Fruit fly (Drosophila melanogaster) whole organism, embryonic: Measurements from ENCODE around the gene CG33269.

Experiments
- BEAF-32 ChIP-seq: fragments of 200-800 bp; sonication (Bioruptor generic); optimal IDR thresholded peaks from 3 replicates; lab custom pipeline; 2017; ENCODE audit warnings: missing biosample characterization, missing genetic modification characterization, mild to moderate bottlenecking, moderate library complexity, missing genetic modification reagents
- Blimp-1 ChIP-seq: fragments of 200-800 bp; sonication (Bioruptor generic); optimal IDR thresholded peaks from 3 replicates; lab custom pipeline; 2018; ENCODE audit warnings: missing biosample characterization, missing genetic modification characterization, mild to moderate bottlenecking, moderate library complexity, missing genetic modification reagents
- CG11247 ChIP-seq: fragments of 200-800 bp; sonication (Bioruptor generic); IDR thresholded peaks from 2 replicates; pipeline ENCODE4 v1.3.6; 2022; ENCODE audit warnings: missing biosample characterization, missing genetic modification characterization
- CG12391 ChIP-seq: fragments of 200-800 bp; sonication (Bioruptor generic); optimal IDR thresholded peaks from 3 replicates; lab custom pipeline; 2018; ENCODE audit warnings: missing biosample characterization, mild to moderate bottlenecking, missing genetic modification characterization, moderate library complexity
- CG13296 ChIP-seq: fragments of 200-800 bp; sonication (Bioruptor generic); optimal IDR thresholded peaks from 3 replicates; lab custom pipeline; 2018; ENCODE audit warnings: missing biosample characterization, mild to moderate bottlenecking, missing genetic modification characterization
- CG14667 ChIP-seq: fragments of 200-800 bp; sonication (Bioruptor generic); IDR thresholded peaks from 2 replicates; pipeline ENCODE4 v1.3.6; 2022; ENCODE audit warnings: missing biosample characterization, missing genetic modification characterization
- CG14710 ChIP-seq: fragments of 200-800 bp; sonication (Bioruptor generic); optimal IDR thresholded peaks from 3 replicates; lab custom pipeline; 2019; ENCODE audit warnings: missing biosample characterization, mild to moderate bottlenecking, missing genetic modification characterization, moderate library complexity
- CG1647 ChIP-seq: fragments of 200-800 bp; sonication (Bioruptor generic); optimal IDR thresholded peaks from 3 replicates; lab custom pipeline; 2016; ENCODE audit warnings: missing biosample characterization, missing genetic modification characterization
- CG17186 ChIP-seq: fragments of 200-800 bp; sonication (Bioruptor generic); optimal IDR thresholded peaks from 3 replicates; lab custom pipeline; 2017; ENCODE audit warnings: missing biosample characterization, missing genetic modification reagents, missing genetic modification characterization
- CG17361 ChIP-seq: fragments of 200-800 bp; sonication (Bioruptor generic); IDR thresholded peaks from 3 replicates; pipeline ENCODE4 v1.3.6; 2022; ENCODE audit warnings: missing biosample characterization, missing genetic modification characterization
- CG17829 ChIP-seq: fragments of 200-800 bp; optimal IDR thresholded peaks from 2 replicates; lab custom pipeline; 2019; ENCODE audit warnings: missing biosample characterization, mild to moderate bottlenecking, missing genetic modification characterization, moderate library complexity
- CG2875 ChIP-seq: fragments of 200-800 bp; sonication (Bioruptor generic); optimal IDR thresholded peaks from 2 replicates; lab custom pipeline; 2017; ENCODE audit warnings: missing biosample characterization, mild to moderate bottlenecking, missing genetic modification characterization, missing genetic modification reagents
- CG3065 ChIP-seq: fragments of 200-800 bp; sonication (Bioruptor generic); optimal IDR thresholded peaks from 2 replicates; lab custom pipeline; 2016; ENCODE audit warnings: missing biosample characterization, missing genetic modification characterization
- CG3281 ChIP-seq: fragments of 200-800 bp; sonication (Bioruptor generic); optimal IDR thresholded peaks from 3 replicates; lab custom pipeline; 2017; ENCODE audit warnings: missing biosample characterization, mild to moderate bottlenecking, missing genetic modification characterization
- CG3847 ChIP-seq: fragments of 200-800 bp; sonication (Bioruptor generic); IDR thresholded peaks from 2 replicates; pipeline ENCODE4 v1.3.6; 2022; ENCODE audit warnings: missing biosample characterization, missing genetic modification characterization
- CG4707 ChIP-seq: fragments of 200-800 bp; sonication (Bioruptor generic); optimal IDR thresholded peaks from 2 replicates; lab custom pipeline; 2018; ENCODE audit warnings: missing biosample characterization, mild to moderate bottlenecking, missing genetic modification characterization, moderate library complexity
- CG6689 ChIP-seq: fragments of 200-800 bp; sonication (Bioruptor generic); IDR thresholded peaks from 2 replicates; pipeline ENCODE4 v1.3.6; 2022; ENCODE audit warnings: missing biosample characterization, missing genetic modification characterization
- CG8089 ChIP-seq: fragments of 200-800 bp; sonication (Bioruptor generic); optimal IDR thresholded peaks from 3 replicates; lab custom pipeline; 2016; ENCODE audit warnings: missing biosample characterization, missing genetic modification characterization
- CG9932 ChIP-seq: fragments of 200-800 bp; sonication (Bioruptor generic); IDR thresholded peaks from 2 replicates; pipeline ENCODE4 v1.3.6; 2022; ENCODE audit warnings: missing biosample characterization, missing genetic modification characterization
- Camta ChIP-seq: fragments of 200-800 bp; sonication (Bioruptor generic); optimal IDR thresholded peaks from 2 replicates; lab custom pipeline; 2016; ENCODE audit warnings: missing biosample characterization, missing genetic modification characterization
- CoRest ChIP-seq: fragments of 200-800 bp; sonication (Bioruptor generic); optimal IDR thresholded peaks from 3 replicates; lab custom pipeline; 2018; ENCODE audit warnings: missing biosample characterization, mild to moderate bottlenecking, missing genetic modification characterization, moderate library complexity
- D19A ChIP-seq: fragments of 200-800 bp; optimal IDR thresholded peaks from 3 replicates; lab custom pipeline; 2019; ENCODE audit warnings: missing biosample characterization, mild to moderate bottlenecking, missing genetic modification characterization, moderate library complexity
- Hsf ChIP-seq: fragments of 200-800 bp; sonication (Bioruptor generic); optimal IDR thresholded peaks from 3 replicates; lab custom pipeline; 2016; ENCODE audit warnings: missing biosample characterization, missing genetic modification characterization
- Kr ChIP-seq: fragments of 200-800 bp; sonication (Bioruptor generic); optimal IDR thresholded peaks from 2 replicates; lab custom pipeline; 2017; ENCODE audit warnings: missing biosample characterization, mild to moderate bottlenecking, missing genetic modification characterization
- Max ChIP-seq: fragments of 200-800 bp; sonication (Bioruptor generic); optimal IDR thresholded peaks from 2 replicates; lab custom pipeline; 2016; ENCODE audit warnings: missing biosample characterization, mild to moderate bottlenecking, missing genetic modification characterization
- Mes4 ChIP-seq: fragments of 200-800 bp; sonication (Bioruptor generic); optimal IDR thresholded peaks from 2 replicates; lab custom pipeline; 2016; ENCODE audit warnings: missing biosample characterization, missing genetic modification characterization
- NfI ChIP-seq: fragments of 200-800 bp; sonication (Bioruptor generic); optimal IDR thresholded peaks from 3 replicates; lab custom pipeline; 2018; ENCODE audit warnings: missing biosample characterization, mild to moderate bottlenecking, missing genetic modification characterization, moderate library complexity
- Pdp1 ChIP-seq, 2 experiments: fragments of 200-800 bp; sonication (Bioruptor generic); optimal IDR thresholded peaks; 3 replicates each; lab custom pipeline; 2016; ENCODE audit warnings: missing biosample characterization in 2 of 2, missing genetic modification characterization in 2 of 2, mild to moderate bottlenecking in 1 of 2, moderate library complexity in 1 of 2
- Scr ChIP-seq: fragments of 200-800 bp; sonication (Bioruptor generic); IDR thresholded peaks from 2 replicates; pipeline ENCODE4 v1.3.6; 2022; ENCODE audit warnings: missing biosample characterization, missing genetic modification characterization; ENCODE audit not compliant: partially characterized antibody
- Usf ChIP-seq: fragments of 200-800 bp; sonication (Bioruptor generic); optimal IDR thresholded peaks from 2 replicates; lab custom pipeline; 2017; ENCODE audit warnings: missing genotype, missing biosample characterization, missing genetic modification characterization
- Xrp1 ChIP-seq: fragments of 200-800 bp; sonication (Bioruptor generic); IDR thresholded peaks from 2 replicates; pipeline ENCODE4 v1.3.6; 2022; ENCODE audit warnings: missing biosample characterization, missing genetic modification characterization
- ase ChIP-seq: fragments of 200-800 bp; sonication (Bioruptor generic); IDR thresholded peaks from 3 replicates; pipeline ENCODE4 v1.3.6; 2022; ENCODE audit warnings: missing biosample characterization, missing genetic modification characterization
- bcd ChIP-seq: fragments of 200-800 bp; sonication (Bioruptor generic); optimal IDR thresholded peaks from 2 replicates; lab custom pipeline; 2017; ENCODE audit warnings: missing biosample characterization, mild to moderate bottlenecking, missing genetic modification characterization
- cato ChIP-seq: fragments of 200-800 bp; sonication (Bioruptor generic); optimal IDR thresholded peaks from 2 replicates; lab custom pipeline; 2016; ENCODE audit warnings: missing biosample characterization, missing genetic modification characterization, borderline replicate concordance
- crol ChIP-seq: fragments of 200-800 bp; sonication (Bioruptor generic); IDR thresholded peaks from 2 replicates; pipeline ENCODE4 v1.3.6; 2022; ENCODE audit warnings: missing biosample characterization, missing genetic modification characterization
- fd3F ChIP-seq: fragments of 200-800 bp; sonication (Bioruptor generic); optimal IDR thresholded peaks from 2 replicates; lab custom pipeline; 2018; ENCODE audit warnings: missing biosample characterization, mild to moderate bottlenecking, missing genetic modification characterization, moderate library complexity
- fd96Cb ChIP-seq: fragments of 200-800 bp; sonication (Bioruptor generic); optimal IDR thresholded peaks from 2 replicates; lab custom pipeline; 2018; ENCODE audit warnings: missing biosample characterization, mild to moderate bottlenecking, missing genetic modification characterization, moderate library complexity
- phol ChIP-seq: fragments of 200-800 bp; sonication (Bioruptor generic); optimal IDR thresholded peaks from 3 replicates; lab custom pipeline; 2018; ENCODE audit warnings: missing biosample characterization, mild to moderate bottlenecking, missing genetic modification characterization, moderate library complexity
- pnt ChIP-seq: fragments of 200-800 bp; sonication (Bioruptor generic); optimal IDR thresholded peaks from 3 replicates; lab custom pipeline; 2016; ENCODE audit warnings: missing biosample characterization, missing genetic modification characterization
- psq ChIP-seq: fragments of 200-800 bp; sonication (Bioruptor generic); optimal IDR thresholded peaks from 2 replicates; lab custom pipeline; 2017; ENCODE audit warnings: missing biosample characterization, missing genetic modification characterization
- run ChIP-seq: fragments of 200-800 bp; sonication (Bioruptor generic); optimal IDR thresholded peaks from 3 replicates; lab custom pipeline; 2018; ENCODE audit warnings: missing biosample characterization, mild to moderate bottlenecking, missing genetic modification characterization
- sim ChIP-seq: fragments of 200-800 bp; sonication (Bioruptor generic); IDR thresholded peaks from 2 replicates; pipeline ENCODE4 v1.3.6; 2022; ENCODE audit warnings: missing biosample characterization, missing genetic modification characterization
- slbo ChIP-seq: fragments of 200-800 bp; sonication (Bioruptor generic); IDR thresholded peaks from 2 replicates; pipeline ENCODE4 v1.3.6; 2022; ENCODE audit warnings: missing biosample characterization, missing genetic modification characterization
- ssp ChIP-seq: fragments of 200-800 bp; sonication (Bioruptor generic); IDR thresholded peaks from 2 replicates; pipeline ENCODE4 v1.3.6; 2022; ENCODE audit warnings: missing biosample characterization, missing genetic modification characterization
- twi ChIP-seq: fragments of 200-800 bp; optimal IDR thresholded peaks from 2 replicates; lab custom pipeline; 2019; ENCODE audit warnings: missing biosample characterization, mild to moderate bottlenecking, missing genetic modification characterization, moderate library complexity
- unpg ChIP-seq: fragments of 200-800 bp; sonication (Bioruptor generic); optimal IDR thresholded peaks from 3 replicates; lab custom pipeline; 2018; ENCODE audit warnings: missing biosample characterization, mild to moderate bottlenecking, missing genetic modification characterization, moderate library complexity
- wdn ChIP-seq: fragments of 200-800 bp; sonication (Bioruptor generic); IDR thresholded peaks from 2 replicates; pipeline ENCODE4 v1.3.6; 2022; ENCODE audit warnings: missing biosample characterization, missing genetic modification characterization
- zen2 ChIP-seq: fragments of 200-800 bp; sonication (Bioruptor generic); IDR thresholded peaks from 3 replicates; pipeline ENCODE4 v1.3.6; 2022; ENCODE audit warnings: missing biosample characterization, missing genetic modification characterization; ENCODE audit not compliant: partially characterized antibody

CG33269 gene

dm6 chr3L:11555662-11556460, 26.1 kb downstream of the CG33269 start (continued):
- TF ChIP-seq NfI (peak; percentile 39), CoRest (tag; lab: Kevin White, UChicago) (peak; percentile 87), D19A (tag; lab: Kevin White, UChicago) (peak; percentile 78), CG6689 (peak; percentile 46; the same call in 1 of the 2 replicates), run (tag; lab: Kevin White, UChicago) (peak; percentile 46), Pdp1 (GFP tag; optimal IDR thresholded peaks at IDR 0.05; lab: Kevin White, UChicago) (peak in 1 of 2 experiments; percentile 59), Kr (no peak), BEAF-32 (GFP tag; lab: Kevin White, UChicago) (no peak), CG3281 (peak; percentile 69), CG17186 (GFP tag; lab: Kevin White, UChicago) (peak; percentile 19), bcd (peak; percentile 58), CG12391 (peak; percentile 87), wdn (GFP tag; lab: Robert Waterston, UW) (peak; percentile 46; the same call in 1 of the 2 replicates), Mes4 (GFP tag; lab: Kevin White, UChicago) (peak; percentile 36), sim (GFP tag; lab: Robert Waterston, UW) (no peak), CG4707 (GFP tag; lab: Kevin White, UChicago) (peak; percentile 30), slbo (GFP tag; lab: Robert Waterston, UW) (peak; percentile 72), Xrp1 (peak; percentile 76; the same call in 1 of the 2 replicates), ase (GFP tag; lab: Robert Waterston, UW) (peak; percentile 57; the same call in 2 of the 3 replicates), CG2875 (peak; percentile 61), fd96Cb (tag; lab: Kevin White, UChicago) (peak; percentile 78), ssp (GFP tag; lab: Robert Waterston, UW) (peak; percentile 53; the same call in 1 of the 2 replicates), CG9932 (GFP tag; lab: Robert Waterston, UW) (peak; percentile 57), CG11247 (GFP tag; lab: Robert Waterston, UW) (no peak), phol (peak; percentile 87), fd3F (GFP tag; lab: Kevin White, UChicago) (peak; percentile 39), CG17829 (peak; percentile 83), Max (peak; percentile 28), pnt (peak; percentile 38), unpg (peak; percentile 83), Blimp-1 (GFP tag; lab: Kevin White, UChicago) (peak; percentile 89), Scr (GFP tag; lab: Robert Waterston, UW) (no peak), cato (GFP tag; lab: Kevin White, UChicago) (peak; percentile 33), Usf (GFP tag; lab: Kevin White, UChicago) (no peak), CG14667 (GFP tag; lab: Robert Waterston, UW) (peak; percentile 55; the same call in 1 of the 2 replicates), twi (tag; lab: Kevin White, UChicago) (peak; percentile 54), psq (GFP tag; lab: Kevin White, UChicago) (peak; percentile 43), CG3065 (no peak), CG13296 (peak; percentile 74), crol (GFP tag; lab: Robert Waterston, UW) (peak; percentile 99), CG1647 (GFP tag; lab: Kevin White, UChicago) (peak; percentile 15), Camta (GFP tag; lab: Kevin White, UChicago) (peak; percentile 70), zen2 (GFP tag; lab: Robert Waterston, UW) (no peak), CG17361 (GFP tag; lab: Robert Waterston, UW) (peak; percentile 87), CG8089 (GFP tag; lab: Kevin White, UChicago) (peak; percentile 42), CG14710 (tag; lab: Kevin White, UChicago) (peak; percentile 86), CG3847 (GFP tag; lab: Robert Waterston, UW) (peak; percentile 59; the same call in 1 of the 2 replicates), Hsf (GFP tag; lab: Kevin White, UChicago) (peak; percentile 57)
